Fruit fly (Drosophila melanogaster): Measurements from ENCODE around the gene CG14204.

The CG14204 gene

dm6 chrX:19631365-19631832 is 48.0 kb downstream of the CG14204 start (continued):
- TF ChIP-seq CG12155 (GFP tag; optimal IDR thresholded peaks at IDR 0.05) (peak; percentile 51), tgo (GFP tag; IDR thresholded peaks at IDR 0.05) (no peak), Trl (optimal IDR thresholded peaks at IDR 0.05) (peak; percentile 84 to 92), Trl (GFP tag; optimal IDR thresholded peaks at IDR 0.05) (no peak), nom (GFP tag; optimal IDR thresholded peaks at IDR 0.05) (peak; percentile 62), CG34376 (GFP tag; optimal IDR thresholded peaks at IDR 0.05) (peak; percentile 43), twi (tag; optimal IDR thresholded peaks at IDR 0.05) (peak; percentile 4), ewg (GFP tag; optimal IDR thresholded peaks at IDR 0.05) (peak; percentile 47), YL-1 (GFP tag; optimal IDR thresholded peaks at IDR 0.05) (peak; percentile 44), Side (GFP tag; optimal IDR thresholded peaks at IDR 0.05) (no peak), Elba2 (GFP tag; optimal IDR thresholded peaks at IDR 0.05) (peak; percentile 3), ato (GFP tag; IDR thresholded peaks at IDR 0.05; ENCODE audit: partially characterized antibody) (0 out of 2 replicates have a peak, but pooled peaks have one; percentile 18), CG10274 (GFP tag; optimal IDR thresholded peaks at IDR 0.05) (no peak), lbe (GFP tag; optimal IDR thresholded peaks at IDR 0.05) (no peak), CG7963 (GFP tag; IDR thresholded peaks at IDR 0.05; ENCODE audit: partially characterized antibody) (no peak), Ets65A (GFP tag) (no peak), CG12299 (tag; optimal IDR thresholded peaks at IDR 0.05) (no peak), Dll (GFP tag; IDR thresholded peaks at IDR 0.05; ENCODE audit: partially characterized antibody) (0 out of 4 replicates have a peak, but pooled peaks have one; percentile 28), CG43689 (GFP tag; IDR thresholded peaks at IDR 0.05) (no peak), Meics (GFP tag; optimal IDR thresholded peaks at IDR 0.05) (no peak), MTF-1 (GFP tag; optimal IDR thresholded peaks at IDR 0.05; ENCODE audit: borderline replicate concordance) (peak; percentile 95), tup (GFP tag; optimal IDR thresholded peaks at IDR 0.05) (no peak), CG10543 (GFP tag; optimal IDR thresholded peaks at IDR 0.05) (no peak), sqz (GFP tag; optimal IDR thresholded peaks at IDR 0.05) (no peak), CG14014 (GFP tag; IDR thresholded peaks at IDR 0.05) (no peak), CG3838 (GFP tag; optimal IDR thresholded peaks at IDR 0.05) (no peak), CG32532 (GFP tag; IDR thresholded peaks at IDR 0.05) (no peak; the same call in 1 of the 2 replicates)
